Fruit fly (Drosophila melanogaster) S2 (cell line): Measurements from ENCODE around the gene ScsbetaA.
A peak's percentile ranks its signal among the peaks of the same experiment; 100 is the strongest.

Experiments used
- CG8478 ChIP-seq: fragments of >200 bp; optimal IDR thresholded peaks from 2 replicates; lab custom pipeline; 2018
- CTCF ChIP-seq, 2 experiments: fragments of >200 bp; optimal IDR thresholded peaks; 2 replicates each; lab custom pipeline; 2018

Gene ScsbetaA

DNA sequence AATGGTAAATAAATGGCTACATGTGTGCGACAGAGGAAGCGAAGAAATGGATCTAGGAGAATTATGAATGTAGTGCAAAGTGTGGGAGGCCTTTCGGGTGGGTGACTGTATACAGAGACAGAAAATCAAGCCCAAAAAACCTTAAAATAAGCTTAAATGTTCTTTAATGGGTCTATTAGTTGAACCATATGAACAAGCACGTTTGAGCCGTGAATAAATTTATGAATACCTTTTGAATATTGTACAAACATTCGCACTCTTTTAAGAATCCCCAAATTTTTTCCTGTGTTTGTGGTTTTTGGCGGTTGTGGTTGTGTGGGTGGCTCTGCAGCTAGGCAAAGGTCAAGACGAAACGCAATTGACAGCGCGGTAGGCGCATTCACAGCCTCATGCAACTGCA is 28.1 kb downstream of the ScsbetaA start:
- no peak for TF ChIP-seq CG8478 (lab: Kevin White, UChicago)
- no peak for TF ChIP-seq CTCF (optimal IDR thresholded peaks at IDR 0.05; lab: Kevin White, UChicago)

DNA sequence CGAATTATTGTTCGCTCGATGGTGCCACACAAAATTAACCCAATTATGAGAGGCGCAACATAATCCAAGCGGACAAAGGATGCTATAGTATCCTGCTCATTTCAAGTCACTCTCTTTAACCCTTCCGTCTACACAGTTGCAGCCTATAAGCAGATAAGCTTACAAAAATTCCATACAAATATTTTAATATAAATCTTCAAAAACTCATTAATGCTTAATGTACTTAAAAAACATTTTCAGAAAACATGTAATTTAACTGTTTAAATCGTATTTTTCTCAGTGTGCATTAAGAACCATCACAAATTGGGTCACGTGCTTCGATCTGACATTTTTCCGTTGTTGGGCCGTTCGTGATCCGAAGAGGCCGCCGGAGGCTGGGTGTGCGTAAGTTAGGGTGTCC is 30.3 kb downstream of the ScsbetaA start:
- TF ChIP-seq CG8478 (lab: Kevin White, UChicago) (no peak), CTCF (optimal IDR thresholded peaks at IDR 0.05; lab: Kevin White, UChicago) (no peak)

- TF ChIP-seq CG8478 (lab: Kevin White, UChicago) (no peak), CTCF (optimal IDR thresholded peaks at IDR 0.05; lab: Kevin White, UChicago) (no peak)
Measured at dm6 chr3R:8969301-8969925, 30.9 kb downstream of the ScsbetaA start.

- TF ChIP-seq CG8478 (lab: Kevin White, UChicago) (no peak), CTCF (optimal IDR thresholded peaks at IDR 0.05; lab: Kevin White, UChicago) (no peak)
Measured at dm6 chr3R:8969926-8970306, 31.4 kb downstream of the ScsbetaA start.

dm6 chr3R:8970707-8971106 is 32.2 kb downstream of the ScsbetaA start:
- no peak for TF ChIP-seq CG8478 (lab: Kevin White, UChicago)
- no peak for TF ChIP-seq CTCF (optimal IDR thresholded peaks at IDR 0.05; lab: Kevin White, UChicago)

dm6 chr3R:8971794-8972193 is 33.3 kb downstream of the ScsbetaA start:
- no peak for TF ChIP-seq CTCF (optimal IDR thresholded peaks at IDR 0.05; lab: Kevin White, UChicago)
- TF ChIP-seq CG8478 (lab: Kevin White, UChicago), result no peak

dm6 chr3R:8976073-8976593 is 37.6 kb downstream of the ScsbetaA start:
- TF ChIP-seq CG8478 (lab: Kevin White, UChicago) (no peak), CTCF (optimal IDR thresholded peaks at IDR 0.05; lab: Kevin White, UChicago) (no peak)

DNA sequence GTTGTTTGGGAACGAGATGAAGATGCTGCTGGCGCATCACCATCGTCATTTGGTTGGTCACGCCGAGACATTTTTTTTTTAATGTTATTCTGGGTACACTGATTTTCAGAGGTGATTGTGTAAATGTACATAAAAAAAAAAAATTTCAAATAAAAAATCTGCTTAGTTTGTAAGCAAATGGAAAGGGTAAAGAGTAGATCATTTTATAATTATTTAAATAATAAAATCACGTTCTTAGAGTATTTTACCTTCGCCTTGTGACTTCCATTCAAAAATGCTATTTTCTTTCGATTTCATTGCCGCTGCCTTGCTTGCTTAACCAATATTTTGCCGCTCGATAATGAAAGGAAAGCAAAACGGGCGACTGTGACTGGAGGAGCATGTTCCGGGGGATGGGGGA is 40.2 kb downstream of the ScsbetaA start:
- no peak for TF ChIP-seq CTCF (optimal IDR thresholded peaks at IDR 0.05; lab: Kevin White, UChicago)

DNA sequence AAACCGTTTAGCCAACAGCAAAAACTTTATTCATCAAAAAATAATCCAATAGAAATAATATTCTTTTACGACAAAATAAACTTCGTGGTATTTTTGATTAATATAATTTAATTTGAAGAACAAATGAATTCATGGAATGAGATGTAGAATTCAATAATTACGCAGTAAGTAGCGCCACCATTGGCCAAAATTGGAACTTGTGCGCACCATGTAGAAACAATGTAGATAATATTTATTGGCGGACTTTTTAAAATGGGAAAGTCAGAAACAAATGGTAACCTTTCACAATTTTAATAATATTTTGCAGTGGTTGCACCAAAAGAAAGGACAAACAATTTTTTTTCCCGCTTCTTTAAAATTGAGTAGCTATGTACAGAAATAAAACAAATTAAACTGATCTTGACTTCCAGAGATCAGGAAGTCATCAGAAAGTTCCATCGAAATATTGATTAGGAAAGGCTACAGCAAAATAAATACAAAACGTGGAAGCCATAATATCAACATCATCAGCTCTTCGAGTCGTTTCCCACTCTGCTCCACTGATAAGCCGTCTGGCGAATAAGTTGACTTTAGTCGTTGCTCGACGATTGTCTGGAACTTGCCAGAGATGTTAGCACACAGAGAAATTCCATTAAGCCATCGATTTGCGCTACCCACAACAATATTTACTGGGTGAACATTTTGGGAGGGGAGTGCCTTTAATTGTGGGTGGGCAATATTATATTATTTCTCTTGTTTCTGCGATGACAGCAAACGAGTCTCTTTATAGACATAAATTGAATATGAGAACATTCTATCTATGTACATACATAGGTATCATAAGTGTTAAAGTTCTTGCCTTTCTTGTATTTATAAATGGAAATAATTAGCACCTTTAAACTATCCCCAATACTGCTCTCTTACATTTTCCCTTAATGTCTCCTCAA is 41.6 kb downstream of the ScsbetaA start:
- peak; percentile 77 to 93 for TF ChIP-seq CTCF (optimal IDR thresholded peaks at IDR 0.05; lab: Kevin White, UChicago)
- TF ChIP-seq CG8478 (lab: Kevin White, UChicago), result no peak

DNA sequence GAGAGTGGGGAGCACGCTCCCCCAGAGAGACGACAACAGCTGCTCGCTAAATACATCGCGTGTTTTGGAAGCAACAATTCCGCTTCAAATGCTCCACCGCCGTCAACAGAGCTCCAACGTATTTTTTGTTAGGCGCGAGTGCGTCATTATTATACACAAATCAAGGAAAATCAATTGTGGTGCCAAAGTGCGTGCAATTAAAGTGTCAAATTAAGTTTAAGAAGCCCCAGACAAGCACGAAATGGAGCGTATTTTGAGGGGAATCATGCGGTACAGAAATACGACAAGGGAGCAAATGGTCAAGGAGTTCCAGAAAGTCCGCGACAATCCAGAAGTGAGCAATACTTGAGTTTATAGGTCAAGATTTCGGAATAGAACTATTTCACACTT is 42.2 kb downstream of the ScsbetaA start, which contains the start of gene CAHbeta:
Gene CAHbeta (plus strand): TSS at position 85 of the 390 bp plus-strand sequence.
- TF ChIP-seq CG8478 (lab: Kevin White, UChicago) (no peak), CTCF (optimal IDR thresholded peaks at IDR 0.05; lab: Kevin White, UChicago) (no peak)

dm6 chr3R:8981209-8981996 is 42.9 kb downstream of the ScsbetaA start:
- TF ChIP-seq CG8478 (lab: Kevin White, UChicago), result no peak
- TF ChIP-seq CTCF (optimal IDR thresholded peaks at IDR 0.05; lab: Kevin White, UChicago), result no peak

DNA sequence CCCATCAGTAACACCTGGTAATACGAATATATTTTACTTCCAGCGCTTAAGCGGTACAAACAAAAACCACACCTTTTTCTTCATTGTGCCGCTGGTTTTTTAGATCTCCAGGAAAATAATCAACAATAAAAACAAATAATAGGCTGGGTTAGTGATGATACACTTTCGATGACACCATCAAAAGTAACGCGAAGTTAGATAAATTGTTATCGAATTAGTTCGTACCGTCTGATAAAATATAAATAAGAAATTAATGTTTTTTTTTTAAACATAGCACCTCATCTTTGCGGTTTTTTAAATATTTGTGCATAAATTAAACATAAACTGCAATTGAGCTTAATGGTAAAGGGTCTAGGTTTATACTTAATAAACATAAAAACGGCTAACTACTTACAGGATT is 45.6 kb downstream of the ScsbetaA start, which contains the start of gene RagA-B:
Gene RagA-B (minus strand): TSS at position 175 of the 400 bp plus-strand sequence.
- no peak for TF ChIP-seq CTCF (optimal IDR thresholded peaks at IDR 0.05; lab: Kevin White, UChicago)
- TF ChIP-seq CG8478 (lab: Kevin White, UChicago), result no peak

- peak in 1 of 2 experiments; percentile 25 for TF ChIP-seq CTCF (optimal IDR thresholded peaks at IDR 0.05; lab: Kevin White, UChicago)
- TF ChIP-seq CG8478 (lab: Kevin White, UChicago), result no peak
Measured at dm6 chr3R:8984602-8985074, 46.1 kb downstream of the ScsbetaA start, which contains the start of gene CG11970. Gene CG11970 (plus strand): TSS chr3R:8984718.
